Fruit fly (Drosophila melanogaster): ENCODE data around the gene CG31269.
A peak's percentile ranks its signal among the peaks of the same experiment; 100 is the strongest.

CG31269 gene

dm6 chr3R:17082471-17082870, 44.5 kb upstream of the CG31269 start:
- TF ChIP-seq Sp1 (GFP tag; optimal IDR thresholded peaks at IDR 0.05), result no peak
- no peak for TF ChIP-seq foxo (GFP tag; optimal IDR thresholded peaks at IDR 0.05)
- no peak for TF ChIP-seq usp (GFP tag; optimal IDR thresholded peaks at IDR 0.05)
- TF ChIP-seq rgr (GFP tag; optimal IDR thresholded peaks at IDR 0.05), result no peak
- TF ChIP-seq dsf (GFP tag; optimal IDR thresholded peaks at IDR 0.05; ENCODE audit: borderline replicate concordance), result no peak
- no peak for TF ChIP-seq Hnf4 (GFP tag; optimal IDR thresholded peaks at IDR 0.05)
- TF ChIP-seq sage (GFP tag; optimal IDR thresholded peaks at IDR 0.05), result no peak
- TF ChIP-seq N (GFP tag; optimal IDR thresholded peaks at IDR 0.05), result no peak
- TF ChIP-seq psq (GFP tag; optimal IDR thresholded peaks at IDR 0.05), result no peak
- no peak for TF ChIP-seq Dif (GFP tag; optimal IDR thresholded peaks at IDR 0.05; ENCODE audit: partially characterized antibody)
- TF ChIP-seq dmrt93B (GFP tag; optimal IDR thresholded peaks at IDR 0.05), result no peak
- no peak for TF ChIP-seq Myc (optimal IDR thresholded peaks at IDR 0.05)
- TF ChIP-seq br (GFP tag; optimal IDR thresholded peaks at IDR 0.05), result no peak
- TF ChIP-seq fru (GFP tag; optimal IDR thresholded peaks at IDR 0.05), result no peak
- no peak for TF ChIP-seq CG32264 (GFP tag; optimal IDR thresholded peaks at IDR 0.05)
- TF ChIP-seq woc (GFP tag; optimal IDR thresholded peaks at IDR 0.05), result no peak
- TF ChIP-seq pan (optimal IDR thresholded peaks at IDR 0.05), result no peak

dm6 chr3R:17085029-17085807, 41.7 kb upstream of the CG31269 start, which contains the start of gene GckIII:
TSS of gene GckIII (plus strand) at chr3R:17085513.
- TF ChIP-seq Rel (GFP tag; optimal IDR thresholded peaks at IDR 0.05) (no peak), Rel (tag; optimal IDR thresholded peaks at IDR 0.05) (peak; percentile 5), dsf (GFP tag; optimal IDR thresholded peaks at IDR 0.05; ENCODE audit: borderline replicate concordance) (no peak), N (GFP tag; optimal IDR thresholded peaks at IDR 0.05) (no peak)

dm6 chr3R:17087977-17088618, 38.8 kb upstream of the CG31269 start, which contains the start of gene cal1:
TSS of gene cal1 (plus strand) at chr3R:17088280.
- TF ChIP-seq HLH106 (tag; optimal IDR thresholded peaks at IDR 0.05) (no peak), dmrt93B (GFP tag; optimal IDR thresholded peaks at IDR 0.05) (no peak), Rel (GFP tag; optimal IDR thresholded peaks at IDR 0.05) (no peak), Rel (tag; optimal IDR thresholded peaks at IDR 0.05) (peak; percentile 83), jim (GFP tag; optimal IDR thresholded peaks at IDR 0.05) (no peak), lola (GFP tag; optimal IDR thresholded peaks at IDR 0.05) (no peak), Dfd (GFP tag; optimal IDR thresholded peaks at IDR 0.05) (no peak), sage (GFP tag; optimal IDR thresholded peaks at IDR 0.05) (no peak), CrebA (GFP tag; optimal IDR thresholded peaks at IDR 0.05; ENCODE audit: borderline replicate concordance) (no peak), rgr (GFP tag; optimal IDR thresholded peaks at IDR 0.05) (no peak), Dif (GFP tag; optimal IDR thresholded peaks at IDR 0.05; ENCODE audit: partially characterized antibody) (peak; percentile 32), dsf (GFP tag; optimal IDR thresholded peaks at IDR 0.05; ENCODE audit: borderline replicate concordance) (no peak)

dm6 chr3R:17108881-17109280, 18.0 kb upstream of the CG31269 start:
- TF ChIP-seq Vsx2 (GFP tag; optimal IDR thresholded peaks at IDR 0.05; ENCODE audit: partially characterized antibody) (no peak), woc (GFP tag; optimal IDR thresholded peaks at IDR 0.05) (no peak), Myc (optimal IDR thresholded peaks at IDR 0.05) (peak; percentile 58), Hr78 (GFP tag; optimal IDR thresholded peaks at IDR 0.05) (no peak)

dm6 chr3R:17110880-17111726, 15.8 kb upstream of the CG31269 start:
- TF ChIP-seq Myc (optimal IDR thresholded peaks at IDR 0.05), result no peak
- no peak for TF ChIP-seq GATAd (GFP tag; optimal IDR thresholded peaks at IDR 0.05)
- no peak for TF ChIP-seq Rel (GFP tag; optimal IDR thresholded peaks at IDR 0.05)
- peak; percentile 62 for TF ChIP-seq Rel (tag; optimal IDR thresholded peaks at IDR 0.05)
- peak; percentile 35 for TF ChIP-seq Vsx2 (GFP tag; optimal IDR thresholded peaks at IDR 0.05; ENCODE audit: partially characterized antibody)
- peak; percentile 58 for TF ChIP-seq h (GFP tag; optimal IDR thresholded peaks at IDR 0.05)
- no peak for TF ChIP-seq sv (GFP tag; optimal IDR thresholded peaks at IDR 0.05)
- no peak for TF ChIP-seq dmrt93B (GFP tag; optimal IDR thresholded peaks at IDR 0.05)
- TF ChIP-seq Dif (GFP tag; optimal IDR thresholded peaks at IDR 0.05; ENCODE audit: partially characterized antibody), result no peak

Data from whole organism, wandering third instar larva.